Fruit fly (Drosophila melanogaster) whole organism, embryonic: ENCODE results near the gene SoxN.
A peak's percentile ranks its signal among the peaks of the same experiment; 100 is the strongest.

Experiments
- ATbp ChIP-seq: fragments of 200-800 bp; sonication (Bioruptor generic); optimal IDR thresholded peaks from 2 replicates; lab custom pipeline; 2017; ENCODE audit warnings: missing biosample characterization, mild to moderate bottlenecking, missing genetic modification characterization, missing genetic modification reagents
- CG10147 ChIP-seq: fragments of 200-800 bp; sonication (Bioruptor generic); optimal IDR thresholded peaks from 2 replicates; lab custom pipeline; 2019; ENCODE audit warnings: missing biosample characterization, mild to moderate bottlenecking, missing genetic modification characterization, moderate library complexity
- CG1024 ChIP-seq: fragments of 200-800 bp; sonication (Bioruptor generic); IDR thresholded peaks from 2 replicates; pipeline ENCODE4 v1.3.6; 2022; ENCODE audit warnings: missing biosample characterization, missing genetic modification characterization
- CG11398 ChIP-seq: fragments of 200-800 bp; sonication (Bioruptor generic); optimal IDR thresholded peaks from 2 replicates; lab custom pipeline; 2016; ENCODE audit warnings: missing biosample characterization, missing genetic modification characterization
- CG12391 ChIP-seq: fragments of 200-800 bp; sonication (Bioruptor generic); optimal IDR thresholded peaks from 3 replicates; lab custom pipeline; 2018; ENCODE audit warnings: missing biosample characterization, mild to moderate bottlenecking, missing genetic modification characterization, moderate library complexity
- CG13894 ChIP-seq: fragments of 200-800 bp; sonication (Bioruptor generic); optimal IDR thresholded peaks from 3 replicates; lab custom pipeline; 2018; ENCODE audit warnings: missing biosample characterization, mild to moderate bottlenecking, missing genetic modification characterization, moderate library complexity
- CG14860 ChIP-seq: fragments of 200-800 bp; sonication (Bioruptor generic); IDR thresholded peaks from 3 replicates; pipeline ENCODE4 v1.3.6; 2022; ENCODE audit warnings: missing biosample characterization, missing genetic modification characterization; ENCODE audit not compliant: partially characterized antibody
- CG14965 ChIP-seq: fragments of 200-800 bp; sonication (Bioruptor generic); optimal IDR thresholded peaks from 2 replicates; lab custom pipeline; 2016; ENCODE audit warnings: missing biosample characterization, missing genetic modification characterization, borderline replicate concordance
- CG17328 ChIP-seq: fragments of 200-800 bp; sonication (Bioruptor generic); IDR thresholded peaks from 2 replicates; pipeline ENCODE4 v1.3.6; 2022; ENCODE audit warnings: missing biosample characterization, missing genetic modification characterization
- CG17359 ChIP-seq: fragments of 200-800 bp; sonication (Bioruptor generic); optimal IDR thresholded peaks from 3 replicates; lab custom pipeline; 2018; ENCODE audit warnings: missing biosample characterization, mild to moderate bottlenecking, missing genetic modification characterization, moderate library complexity
- CG17802 ChIP-seq: fragments of 200-800 bp; sonication (Bioruptor generic); optimal IDR thresholded peaks from 2 replicates; lab custom pipeline; 2018; ENCODE audit warnings: missing biosample characterization, mild to moderate bottlenecking, missing genetic modification characterization, moderate library complexity
- CG30020 ChIP-seq: fragments of 200-800 bp; optimal IDR thresholded peaks from 2 replicates; lab custom pipeline; 2019; ENCODE audit warnings: missing biosample characterization, mild to moderate bottlenecking, missing genetic modification characterization, moderate library complexity
- CG30403 ChIP-seq: fragments of 200-800 bp; sonication (Bioruptor generic); optimal IDR thresholded peaks from 3 replicates; lab custom pipeline; 2016; ENCODE audit warnings: missing biosample characterization, missing genetic modification characterization
- CG32532 ChIP-seq: fragments of 200-800 bp; sonication (Bioruptor generic); IDR thresholded peaks from 2 replicates; pipeline ENCODE4 v1.3.6; 2022; ENCODE audit warnings: missing biosample characterization, missing genetic modification characterization
- CG32772 ChIP-seq: fragments of 200-800 bp; sonication (Bioruptor generic); IDR thresholded peaks from 2 replicates; pipeline ENCODE4 v1.3.6; 2022; ENCODE audit warnings: missing biosample characterization, missing genetic modification characterization
- CG3995 ChIP-seq: fragments of 200-800 bp; sonication (Bioruptor generic); optimal IDR thresholded peaks from 3 replicates; lab custom pipeline; 2016; ENCODE audit warnings: missing biosample characterization, missing genetic modification characterization
- CG4617 ChIP-seq: fragments of 200-800 bp; sonication (Bioruptor generic); optimal IDR thresholded peaks from 3 replicates; lab custom pipeline; 2016; ENCODE audit warnings: missing biosample characterization, missing genetic modification characterization, borderline replicate concordance
- CG6272 ChIP-seq: fragments of 200-800 bp; sonication (Bioruptor generic); IDR thresholded peaks from 2 replicates; pipeline ENCODE4 v1.3.6; 2022; ENCODE audit warnings: missing biosample characterization, missing genetic modification characterization
- CG7839 ChIP-seq: fragments of 200-800 bp; sonication (Bioruptor generic); optimal IDR thresholded peaks from 3 replicates; lab custom pipeline; 2018; ENCODE audit warnings: missing biosample characterization, mild to moderate bottlenecking, missing genetic modification characterization, moderate library complexity
- CG8089 ChIP-seq: fragments of 200-800 bp; sonication (Bioruptor generic); optimal IDR thresholded peaks from 3 replicates; lab custom pipeline; 2016; ENCODE audit warnings: missing biosample characterization, missing genetic modification characterization
- CkIIα-i1 ChIP-seq: fragments of 200-800 bp; sonication (Bioruptor generic); IDR thresholded peaks from 2 replicates; pipeline ENCODE4 v1.3.6; 2022; ENCODE audit warnings: missing biosample characterization, missing genetic modification characterization
- CoRest ChIP-seq: fragments of 200-800 bp; sonication (Bioruptor generic); optimal IDR thresholded peaks from 3 replicates; lab custom pipeline; 2018; ENCODE audit warnings: missing biosample characterization, mild to moderate bottlenecking, missing genetic modification characterization, moderate library complexity
- Dip3 ChIP-seq: fragments of 200-800 bp; sonication (Bioruptor generic); optimal IDR thresholded peaks from 3 replicates; lab custom pipeline; 2016; ENCODE audit warnings: missing biosample characterization, missing genetic modification characterization
- H15 ChIP-seq: fragments of 200-800 bp; sonication (Bioruptor generic); IDR thresholded peaks from 3 replicates; pipeline ENCODE4 v1.3.6; 2022; ENCODE audit warnings: missing biosample characterization, missing genetic modification characterization
- HHEX ChIP-seq: fragments of 200-800 bp; sonication (Bioruptor generic); optimal IDR thresholded peaks from 3 replicates; lab custom pipeline; 2017; ENCODE audit warnings: missing biosample characterization, mild to moderate bottlenecking, missing genetic modification characterization, missing genetic modification reagents
- NK7.1 ChIP-seq: fragments of 200-800 bp; sonication (Bioruptor generic); optimal IDR thresholded peaks from 3 replicates; lab custom pipeline; 2016; ENCODE audit warnings: missing biosample characterization, missing genetic modification characterization
- Opbp ChIP-seq: fragments of 200-800 bp; sonication (Bioruptor generic); IDR thresholded peaks from 3 replicates; pipeline ENCODE4 v1.3.6; 2022; ENCODE audit warnings: missing biosample characterization, missing genetic modification characterization; ENCODE audit not compliant: partially characterized antibody
- Ssrp ChIP-seq: fragments of 200-800 bp; sonication (Bioruptor generic); optimal IDR thresholded peaks from 2 replicates; lab custom pipeline; 2018; ENCODE audit warnings: missing biosample characterization, mild to moderate bottlenecking, missing genetic modification characterization, moderate library complexity
- Trl ChIP-seq, 3 experiments: fragments of >200 bp in 2 of 3; fragments of 200-800 bp in 1 of 3; sonication (Bioruptor generic) in 1 of 3; optimal IDR thresholded peaks; 2 replicates in 1 of 3; 3 replicates in 2 of 3; lab custom pipeline; 2016 to 2017; ENCODE audit warnings: missing biosample characterization in 1 of 3, missing genetic modification characterization in 1 of 3
- bigmax ChIP-seq: fragments of 200-800 bp; sonication (Bioruptor generic); optimal IDR thresholded peaks from 2 replicates; lab custom pipeline; 2018; ENCODE audit warnings: missing biosample characterization, mild to moderate bottlenecking, missing genetic modification characterization
- dpn ChIP-seq, 2 experiments: fragments of 200-800 bp; sonication (Bioruptor generic); optimal IDR thresholded peaks; 3 replicates each; lab custom pipeline; 2016; ENCODE audit warnings: missing biosample characterization in 2 of 2, missing genetic modification characterization in 2 of 2
- dysf ChIP-seq: fragments of 200-800 bp; sonication (Bioruptor generic); IDR thresholded peaks from 3 replicates; pipeline ENCODE4 v1.3.6; 2022; ENCODE audit warnings: missing biosample characterization, missing genetic modification characterization
- ftz-f1 ChIP-seq: fragments of 200-800 bp; sonication (Bioruptor generic); optimal IDR thresholded peaks from 2 replicates; lab custom pipeline; 2016; ENCODE audit warnings: missing biosample characterization, missing genetic modification characterization
- gce ChIP-seq: fragments of 200-800 bp; sonication (Bioruptor generic); IDR thresholded peaks from 3 replicates; pipeline ENCODE4 v1.3.6; 2022; ENCODE audit warnings: missing biosample characterization, missing genetic modification characterization
- inv ChIP-seq: fragments of 200-800 bp; sonication (Bioruptor generic); IDR thresholded peaks from 2 replicates; pipeline ENCODE4 v1.3.6; 2022; ENCODE audit warnings: missing biosample characterization, missing genetic modification characterization; ENCODE audit not compliant: partially characterized antibody
- jigr1 ChIP-seq: fragments of 200-800 bp; sonication (Bioruptor generic); IDR thresholded peaks from 3 replicates; pipeline ENCODE4 v1.3.6; 2022; ENCODE audit warnings: missing biosample characterization, missing genetic modification characterization
- lmd ChIP-seq: fragments of 200-800 bp; sonication (Bioruptor generic); IDR thresholded peaks from 2 replicates; pipeline ENCODE4 v1.3.6; 2022; ENCODE audit warnings: missing biosample characterization, missing genetic modification characterization
- mirr ChIP-seq: fragments of 200-800 bp; sonication (Bioruptor generic); optimal IDR thresholded peaks from 3 replicates; lab custom pipeline; 2018; ENCODE audit warnings: missing biosample characterization, mild to moderate bottlenecking, missing genetic modification characterization
- nmo ChIP-seq: fragments of 200-800 bp; sonication (Bioruptor generic); optimal IDR thresholded peaks from 2 replicates; lab custom pipeline; 2018; ENCODE audit warnings: missing biosample characterization, mild to moderate bottlenecking, missing genetic modification characterization, moderate library complexity
- oc ChIP-seq: fragments of 200-800 bp; sonication (Bioruptor generic); optimal IDR thresholded peaks from 2 replicates; lab custom pipeline; 2018; ENCODE audit warnings: missing biosample characterization, mild to moderate bottlenecking, missing genetic modification characterization, moderate library complexity
- p53 ChIP-seq: fragments of 200-800 bp; sonication (Bioruptor generic); optimal IDR thresholded peaks from 2 replicates; lab custom pipeline; 2016; ENCODE audit warnings: missing biosample characterization, missing genetic modification characterization
- pfk ChIP-seq: fragments of 200-800 bp; sonication (Bioruptor generic); optimal IDR thresholded peaks from 2 replicates; lab custom pipeline; 2018; ENCODE audit warnings: missing biosample characterization, mild to moderate bottlenecking, missing genetic modification characterization, moderate library complexity
- rib ChIP-seq: fragments of 200-800 bp; sonication (Bioruptor generic); IDR thresholded peaks from 2 replicates; pipeline ENCODE4 v1.3.6; 2022; ENCODE audit warnings: missing biosample characterization, missing genetic modification characterization
- run ChIP-seq: fragments of 200-800 bp; sonication (Bioruptor generic); optimal IDR thresholded peaks from 3 replicates; lab custom pipeline; 2018; ENCODE audit warnings: missing biosample characterization, mild to moderate bottlenecking, missing genetic modification characterization
- sens-2 ChIP-seq: fragments of 200-800 bp; sonication (Bioruptor generic); IDR thresholded peaks from 2 replicates; pipeline ENCODE4 v1.3.6; 2022; ENCODE audit warnings: missing biosample characterization, missing genetic modification characterization
- shn ChIP-seq: fragments of 200-800 bp; sonication (Bioruptor generic); optimal IDR thresholded peaks from 3 replicates; lab custom pipeline; 2016; ENCODE audit warnings: missing biosample characterization, missing genetic modification characterization
- slp2 ChIP-seq: fragments of 200-800 bp; sonication (Bioruptor generic); optimal IDR thresholded peaks from 2 replicates; lab custom pipeline; 2016; ENCODE audit warnings: missing biosample characterization, missing genetic modification characterization
- stwl ChIP-seq: fragments of 200-800 bp; sonication (Bioruptor generic); optimal IDR thresholded peaks from 3 replicates; lab custom pipeline; 2018; ENCODE audit warnings: missing biosample characterization, mild to moderate bottlenecking, missing genetic modification characterization, moderate library complexity
- tup ChIP-seq: fragments of 200-800 bp; sonication (Bioruptor generic); optimal IDR thresholded peaks from 2 replicates; lab custom pipeline; 2016; ENCODE audit warnings: missing biosample characterization, mild to moderate bottlenecking, missing genetic modification characterization, moderate library complexity

The SoxN gene

dm6 chr2L:8825222-8825869 is at the start of gene SoxN (continued):
- no peak for TF ChIP-seq CG3995 (GFP tag; lab: Kevin White, UChicago)
- no peak for TF ChIP-seq CG13894 (tag; lab: Kevin White, UChicago)
- TF ChIP-seq Dip3 (GFP tag; lab: Kevin White, UChicago), result no peak
- TF ChIP-seq ATbp (GFP tag; lab: Kevin White, UChicago), result no peak
- TF ChIP-seq inv (GFP tag; lab: Robert Waterston, UW), result peak; percentile 25; the same call in 1 of the 2 replicates
- no peak for TF ChIP-seq CG12391 (tag; lab: Kevin White, UChicago)
- TF ChIP-seq CG32532 (GFP tag; lab: Robert Waterston, UW), result peak; percentile 41; the same call in 1 of the 2 replicates
- no peak for TF ChIP-seq CkIIα-i1 (GFP tag; lab: Robert Waterston, UW)
- peak; percentile 73 for TF ChIP-seq oc (tag; lab: Kevin White, UChicago)
- no peak for TF ChIP-seq CG14965 (GFP tag; lab: Kevin White, UChicago)
- no peak for TF ChIP-seq tup (GFP tag; lab: Kevin White, UChicago)
- TF ChIP-seq lmd (GFP tag; lab: Robert Waterston, UW), result no peak; the same call in 1 of the 2 replicates
- peak; percentile 63 for TF ChIP-seq nmo (GFP tag; lab: Kevin White, UChicago)
- TF ChIP-seq CG8089 (GFP tag; lab: Kevin White, UChicago), result no peak
- TF ChIP-seq CG30403 (GFP tag; lab: Kevin White, UChicago), result no peak
- no peak for TF ChIP-seq ftz-f1 (GFP tag; lab: Kevin White, UChicago)
- TF ChIP-seq CG17359 (tag; lab: Kevin White, UChicago), result no peak
- TF ChIP-seq pfk (GFP tag; lab: Kevin White, UChicago), result no peak
- TF ChIP-seq sens-2 (GFP tag; lab: Robert Waterston, UW), result peak; percentile 58; the same call in 1 of the 2 replicates
- TF ChIP-seq gce, result 0 out of 3 replicates have a peak, but pooled peaks have one; percentile 26
- no peak for TF ChIP-seq CG30020 (tag; lab: Kevin White, UChicago)
- TF ChIP-seq CG32772 (GFP tag; lab: Robert Waterston, UW), result no peak
- TF ChIP-seq CG10147 (GFP tag; lab: Kevin White, UChicago), result no peak
- no peak for TF ChIP-seq CG1024 (GFP tag; lab: Robert Waterston, UW)
- TF ChIP-seq Trl (optimal IDR thresholded peaks at IDR 0.05; lab: Kevin White, UChicago), result peak in 1 of 2 experiments; percentile 18
- peak; percentile 19 for TF ChIP-seq Trl (GFP tag; optimal IDR thresholded peaks at IDR 0.05; lab: Kevin White, UChicago)
- peak; percentile 15 for TF ChIP-seq NK7.1 (GFP tag; lab: Kevin White, UChicago)
- peak; percentile 52; the same call in 1 of the 3 replicates for TF ChIP-seq Opbp (GFP tag; lab: Robert Waterston, UW)
- no peak for TF ChIP-seq shn
- TF ChIP-seq p53 (GFP tag; lab: Kevin White, UChicago), result no peak
- TF ChIP-seq CG7839 (tag; lab: Kevin White, UChicago), result peak; percentile 5
- TF ChIP-seq H15 (GFP tag; lab: Robert Waterston, UW), result no peak
- TF ChIP-seq dpn (GFP tag; optimal IDR thresholded peaks at IDR 0.05; lab: Kevin White, UChicago), result no peak
- no peak for TF ChIP-seq bigmax (GFP tag; lab: Kevin White, UChicago)
- TF ChIP-seq HHEX (GFP tag; lab: Kevin White, UChicago), result no peak
- no peak for TF ChIP-seq dysf (GFP tag; lab: Robert Waterston, UW)
- no peak for TF ChIP-seq jigr1 (GFP tag; lab: Robert Waterston, UW)
- TF ChIP-seq CoRest, result peak; percentile 61
- TF ChIP-seq mirr (GFP tag; lab: Kevin White, UChicago), result peak; percentile 17
- TF ChIP-seq CG17802 (tag; lab: Kevin White, UChicago), result no peak
- peak; percentile 28 for TF ChIP-seq run
- TF ChIP-seq CG17328 (GFP tag; lab: Robert Waterston, UW), result no peak; the same call in 1 of the 2 replicates
- no peak for TF ChIP-seq CG6272 (GFP tag; lab: Robert Waterston, UW)
- no peak for TF ChIP-seq stwl (tag; lab: Kevin White, UChicago)
- TF ChIP-seq Ssrp (tag; lab: Kevin White, UChicago), result no peak
- no peak for TF ChIP-seq CG4617
- TF ChIP-seq rib, result peak; percentile 82
- no peak for TF ChIP-seq slp2 (GFP tag; lab: Kevin White, UChicago)
- TF ChIP-seq CG14860 (GFP tag; lab: Robert Waterston, UW), result 0 out of 3 replicates have a peak, but pooled peaks have one; percentile 34
- no peak for TF ChIP-seq CG11398 (GFP tag; lab: Kevin White, UChicago)
